Worm (Caenorhabditis elegans) whole organism, L1 larva: ENCODE measurements around the gene del-8.

Experiments
- dpl-1 ChIP-seq, 3 experiments: fragments of 150-350 bp in 2 of 3; sonication (generic microtip) in 1 of 3; optimal IDR thresholded peaks; 2 replicates each; lab custom pipeline; 2014 to 2017; ENCODE audit warnings: missing biosample characterization in 3 of 3, missing genetic modification characterization in 3 of 3, missing genetic modification reagents in 3 of 3
- lin-15B ChIP-seq: fragments of 150-350 bp; sonication (generic microtip); optimal IDR thresholded peaks from 3 replicates; lab custom pipeline; 2014; ENCODE audit warnings: missing biosample characterization, missing genetic modification characterization
- mab-9 ChIP-seq: fragments of 200-800 bp; sonication (Bioruptor generic); IDR thresholded peaks from 2 replicates; pipeline ENCODE4 v1.3.6; 2022; ENCODE audit warnings: missing genetic modification reagents, missing genetic modification characterization, missing compliant biosample characterization
- sox-4 ChIP-seq: sonication (generic microtip); optimal IDR thresholded peaks from 2 replicates; lab custom pipeline; 2016; ENCODE audit warnings: missing genetic modification characterization, missing compliant biosample characterization

ce11 chrX:9540464-9540863, 48.8 kb upstream of the del-8 start:
- TF ChIP-seq mab-9 (GFP tag; lab: Robert Waterston, UW) (no peak), sox-4 (tag; lab: Kevin White, UChicago) (no peak), dpl-1 (GFP tag; optimal IDR thresholded peaks at IDR 0.05; lab: Kevin White, UChicago) (no peak), lin-15B (tag; lab: Kevin White, UChicago) (no peak)
